Fruit fly (Drosophila melanogaster) whole organism, wandering third instar larva: Measurements from ENCODE around the gene CG15143.

Source experiments
- Hnf4 ChIP-seq: fragments of 200-800 bp; sonication (Bioruptor generic); optimal IDR thresholded peaks from 2 replicates; lab custom pipeline; 2016; ENCODE audit warnings: missing biosample characterization, mild to moderate bottlenecking, missing genetic modification characterization
- foxo ChIP-seq, 2 experiments: fragments of 200-800 bp; sonication (Bioruptor generic); optimal IDR thresholded peaks; 2 replicates in 1 of 2; 3 replicates in 1 of 2; lab custom pipeline; 2016 to 2017; ENCODE audit warnings: missing biosample characterization in 2 of 2, missing genetic modification characterization in 2 of 2
- jim ChIP-seq: fragments of 175-275, 200-325 bp; sonication (Bioruptor generic); optimal IDR thresholded peaks from 2 replicates; lab custom pipeline; 2016; ENCODE audit warnings: missing biosample characterization, mild to moderate bottlenecking, missing genetic modification characterization

DNA sequence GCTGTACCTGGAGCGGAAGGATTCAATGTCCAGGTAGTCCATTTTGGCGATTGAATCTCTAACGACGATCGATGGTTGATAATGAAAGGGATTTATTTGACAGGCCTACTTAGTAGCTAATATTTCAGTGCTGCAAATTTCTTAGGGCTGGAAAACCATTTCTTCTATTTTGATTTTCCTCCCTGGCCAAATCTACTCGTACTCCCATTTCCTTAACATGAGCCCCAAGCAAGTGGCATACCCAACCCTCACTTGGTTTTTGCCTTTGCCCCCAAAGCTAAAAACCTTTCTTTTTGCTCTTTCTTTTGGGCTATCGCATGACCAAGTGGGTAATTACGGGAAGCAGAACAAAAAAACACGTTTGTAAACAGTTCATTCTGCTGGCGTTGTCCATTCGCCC lies 25.6 kb downstream of the CG15143 start, which contains the start of gene CG15142:
- no peak for TF ChIP-seq foxo (GFP tag; optimal IDR thresholded peaks at IDR 0.05; lab: Kevin White, UChicago)
- TF ChIP-seq jim = no peak
- TF ChIP-seq Hnf4 (GFP tag; lab: Kevin White, UChicago) = no peak
